Worm (Caenorhabditis elegans) whole organism, young adult: Measurements from ENCODE around the gene pmp-5.

ENCODE experiments used
- C17E4.6 ChIP-seq: fragments of 200-800 bp; sonication (Bioruptor generic); IDR thresholded peaks from 2 replicates; pipeline ENCODE4 v1.3.6; 2022; ENCODE audit warnings: missing genetic modification reagents, missing genetic modification characterization, missing compliant biosample characterization
- F22D6.2 ChIP-seq: sonication (generic microtip); optimal IDR thresholded peaks from 2 replicates; lab custom pipeline; 2016; ENCODE audit warnings: mild to moderate bottlenecking, missing genetic modification characterization, missing compliant biosample characterization
- F33H1.4 ChIP-seq: fragments of 200-800 bp; sonication (Bioruptor generic); IDR thresholded peaks from 2 replicates; pipeline ENCODE4 v1.3.6; 2022; ENCODE audit warnings: missing genetic modification reagents, missing genetic modification characterization, missing compliant biosample characterization
- F49E8.2 ChIP-seq: sonication (generic microtip); optimal IDR thresholded peaks from 3 replicates; lab custom pipeline; 2017; ENCODE audit warnings: missing genetic modification characterization, mild to moderate bottlenecking, missing compliant biosample characterization, antibody characterized with exemption, moderate library complexity; ENCODE audit not compliant: insufficient read depth
- F52B5.7 ChIP-seq: sonication (generic microtip); optimal IDR thresholded peaks from 2 replicates; lab custom pipeline; 2016; ENCODE audit warnings: mild to moderate bottlenecking, missing genetic modification characterization, missing compliant biosample characterization
- T26A5.8 ChIP-seq: sonication (generic microtip); optimal IDR thresholded peaks from 2 replicates; lab custom pipeline; 2016; ENCODE audit warnings: missing genetic modification characterization, missing compliant biosample characterization
- Y67H2A.10 ChIP-seq: fragments of 200-800 bp; sonication (Bioruptor generic); conservative IDR thresholded peaks from 2 replicates; pipeline ENCODE4 v1.3.6; 2022; ENCODE audit warnings: missing genetic modification reagents, missing genetic modification characterization, missing compliant biosample characterization
- Y95B8A.8 ChIP-seq: fragments of 200-800 bp; sonication (Bioruptor generic); IDR thresholded peaks from 2 replicates; pipeline ENCODE4 v1.3.6; 2022; ENCODE audit warnings: missing genetic modification reagents, missing genetic modification characterization, missing compliant biosample characterization
- ZK185.1 ChIP-seq: sonication (generic microtip); optimal IDR thresholded peaks from 2 replicates; lab custom pipeline; 2016; ENCODE audit warnings: mild to moderate bottlenecking, missing genetic modification characterization, missing compliant biosample characterization; ENCODE audit not compliant: poor library complexity, severe bottlenecking
- ama-1 ChIP-seq, 3 experiments: fragments of 150-350 bp in 1 of 3; sonication (generic microtip) in 2 of 3; optimal IDR thresholded peaks; 2 replicates each; lab custom pipeline; 2014 to 2018; ENCODE audit warnings: missing biosample characterization in 2 of 3, missing genetic modification characterization in 2 of 3, missing genetic modification reagents in 2 of 3
- attf-5 ChIP-seq: fragments of 200-800 bp; sonication (Bioruptor generic); optimal IDR thresholded peaks from 2 replicates; lab custom pipeline; 2018; ENCODE audit warnings: mild to moderate bottlenecking, missing genetic modification characterization, missing compliant biosample characterization
- attf-6 ChIP-seq: fragments of 200-800 bp; sonication (Bioruptor generic); IDR thresholded peaks from 2 replicates; pipeline ENCODE4 v1.3.6; 2022; ENCODE audit warnings: missing genetic modification reagents, missing genetic modification characterization, missing compliant biosample characterization
- bed-1 ChIP-seq: fragments of 200-800 bp; sonication (Bioruptor generic); IDR thresholded peaks from 2 replicates; pipeline ENCODE4 v1.3.6; 2022; ENCODE audit warnings: missing genetic modification reagents, missing genetic modification characterization, missing compliant biosample characterization
- ceh-100 ChIP-seq: fragments of 200-800 bp; sonication (Bioruptor generic); IDR thresholded peaks from 2 replicates; pipeline ENCODE4 v1.3.6; 2022; ENCODE audit warnings: missing genetic modification reagents, missing genetic modification characterization, missing compliant biosample characterization
- ceh-58 ChIP-seq: fragments of 200-800 bp; sonication (Bioruptor generic); IDR thresholded peaks from 2 replicates; pipeline ENCODE4 v1.3.6; 2022; ENCODE audit warnings: missing genetic modification characterization, missing compliant biosample characterization
- dox-1 ChIP-seq: fragments of 200-800 bp; sonication (Bioruptor generic); IDR thresholded peaks from 2 replicates; pipeline ENCODE4 v1.3.6; 2022; ENCODE audit warnings: missing genetic modification reagents, missing genetic modification characterization, missing compliant biosample characterization
- dpff-1 ChIP-seq: sonication (generic microtip); optimal IDR thresholded peaks from 2 replicates; lab custom pipeline; 2017; ENCODE audit warnings: mild to moderate bottlenecking, missing genetic modification characterization, missing compliant biosample characterization
- egl-18 ChIP-seq: fragments of 200-800 bp; sonication (Bioruptor generic); IDR thresholded peaks from 2 replicates; pipeline ENCODE4 v1.3.6; 2022; ENCODE audit warnings: missing genetic modification reagents, missing genetic modification characterization, missing compliant biosample characterization
- egl-44 ChIP-seq: fragments of 200-800 bp; sonication (Bioruptor generic); IDR thresholded peaks from 2 replicates; pipeline ENCODE4 v1.3.6; 2022; ENCODE audit warnings: missing genetic modification reagents, missing genetic modification characterization, missing compliant biosample characterization
- egrh-3 ChIP-seq: fragments of 200-800 bp; sonication (Bioruptor generic); IDR thresholded peaks from 2 replicates; pipeline ENCODE4 v1.3.6; 2022; ENCODE audit warnings: missing genetic modification reagents, missing genetic modification characterization, missing compliant biosample characterization
- ekl-4 ChIP-seq: fragments of 200-800 bp; sonication (Bioruptor generic); IDR thresholded peaks from 2 replicates; pipeline ENCODE4 v1.3.6; 2022; ENCODE audit warnings: missing genetic modification reagents, missing genetic modification characterization, missing compliant biosample characterization
- fkh-3 ChIP-seq: sonication (generic microtip); optimal IDR thresholded peaks from 2 replicates; lab custom pipeline; 2016; ENCODE audit warnings: mild to moderate bottlenecking, missing genetic modification characterization, missing compliant biosample characterization
- hlh-12 ChIP-seq: sonication (generic microtip); optimal IDR thresholded peaks from 2 replicates; lab custom pipeline; 2016; ENCODE audit warnings: missing genetic modification characterization, missing compliant biosample characterization
- hlh-26 ChIP-seq: fragments of 200-800 bp; sonication (Bioruptor generic); conservative IDR thresholded peaks from 2 replicates; pipeline ENCODE4 v1.3.6; 2022; ENCODE audit warnings: missing genetic modification reagents, missing genetic modification characterization, missing compliant biosample characterization
- hrde-1 ChIP-seq: sonication (generic microtip); optimal IDR thresholded peaks from 2 replicates; lab custom pipeline; 2016; ENCODE audit warnings: missing genetic modification characterization, mild to moderate bottlenecking, missing compliant biosample characterization, moderate library complexity, missing genotype, missing genetic modification reagents, borderline replicate concordance
- let-526 ChIP-seq: fragments of 200-800 bp; sonication (Bioruptor generic); IDR thresholded peaks from 2 replicates; pipeline ENCODE4 v1.3.6; 2022; ENCODE audit warnings: missing genetic modification reagents, missing genetic modification characterization, missing compliant biosample characterization
- lin-40 ChIP-seq: sonication (generic microtip); optimal IDR thresholded peaks from 2 replicates; lab custom pipeline; 2016; ENCODE audit warnings: missing genetic modification characterization, mild to moderate bottlenecking, missing compliant biosample characterization, missing genotype, missing genetic modification reagents
- lin-54 ChIP-seq: fragments of 200-800 bp; sonication (Bioruptor generic); optimal IDR thresholded peaks from 2 replicates; lab custom pipeline; 2018; ENCODE audit warnings: mild to moderate bottlenecking, missing genetic modification characterization, missing compliant biosample characterization
- lsl-1 ChIP-seq: fragments of 200-800 bp; sonication (Bioruptor generic); optimal IDR thresholded peaks from 2 replicates; lab custom pipeline; 2018; ENCODE audit warnings: mild to moderate bottlenecking, missing genetic modification characterization, moderate library complexity, missing compliant biosample characterization
- madf-10 ChIP-seq: sonication (generic microtip); optimal IDR thresholded peaks from 2 replicates; lab custom pipeline; 2016; ENCODE audit warnings: mild to moderate bottlenecking, missing genetic modification characterization, missing compliant biosample characterization
- mcd-1 ChIP-seq: fragments of 200-800 bp; sonication (Bioruptor generic); IDR thresholded peaks from 2 replicates; pipeline ENCODE4 v1.3.6; 2022; ENCODE audit warnings: missing genetic modification reagents, missing genetic modification characterization, missing compliant biosample characterization
- mxl-1 ChIP-seq: sonication (generic microtip); optimal IDR thresholded peaks from 2 replicates; lab custom pipeline; 2016; ENCODE audit warnings: missing genetic modification characterization, missing compliant biosample characterization
- nfya-2 ChIP-seq: fragments of 200-800 bp; sonication (Bioruptor generic); IDR thresholded peaks from 2 replicates; pipeline ENCODE4 v1.3.6; 2022; ENCODE audit warnings: missing genetic modification reagents, missing genetic modification characterization, missing compliant biosample characterization
- nhr-179 ChIP-seq: sonication (generic microtip); optimal IDR thresholded peaks from 2 replicates; lab custom pipeline; 2016; ENCODE audit warnings: mild to moderate bottlenecking, missing genetic modification characterization, missing compliant biosample characterization
- repo-1 ChIP-seq: sonication (generic microtip); optimal IDR thresholded peaks from 2 replicates; lab custom pipeline; 2017; ENCODE audit warnings: mild to moderate bottlenecking, missing genetic modification characterization, missing compliant biosample characterization
- rpc-1 ChIP-seq, 2 experiments: fragments of 150-350 bp in 1 of 2; sonication (generic microtip) in 1 of 2; optimal IDR thresholded peaks; 2 replicates each; lab custom pipeline; 2014 to 2018; ENCODE audit warnings: missing biosample characterization in 1 of 2, missing genetic modification characterization in 1 of 2, missing genetic modification reagents in 1 of 2, missing genotype in 1 of 2
- sea-2 ChIP-seq: fragments of 200-800 bp; sonication (Bioruptor generic); IDR thresholded peaks from 2 replicates; pipeline ENCODE4 v1.3.6; 2022; ENCODE audit warnings: missing genetic modification characterization, missing compliant biosample characterization
- snpc-3.4 ChIP-seq: sonication (generic microtip); optimal IDR thresholded peaks from 2 replicates; lab custom pipeline; 2017; ENCODE audit warnings: missing genetic modification characterization, mild to moderate bottlenecking, missing compliant biosample characterization, antibody characterized with exemption, moderate library complexity, missing genotype, missing genetic modification reagents
- somi-1 ChIP-seq: fragments of 200-800 bp; sonication (Bioruptor generic); optimal IDR thresholded peaks from 2 replicates; lab custom pipeline; 2018; ENCODE audit warnings: mild to moderate bottlenecking, missing genetic modification characterization, missing compliant biosample characterization
- tbp1 ChIP-seq: fragments of 200-800 bp; sonication (Bioruptor generic); optimal IDR thresholded peaks from 2 replicates; lab custom pipeline; 2018; ENCODE audit warnings: mild to moderate bottlenecking, missing genetic modification characterization, missing compliant biosample characterization
- tlf-1 ChIP-seq: fragments of 200-800 bp; sonication (Bioruptor generic); optimal IDR thresholded peaks from 2 replicates; lab custom pipeline; 2018; ENCODE audit warnings: mild to moderate bottlenecking, missing genetic modification characterization, missing compliant biosample characterization
- unc-62 ChIP-seq: fragments of 150-350 bp; optimal IDR thresholded peaks from 2 replicates; lab custom pipeline; 2014; ENCODE audit warnings: missing biosample characterization, missing genetic modification reagents, missing genetic modification characterization
- xnd-1 ChIP-seq: sonication (generic microtip); optimal IDR thresholded peaks from 2 replicates; lab custom pipeline; 2016; ENCODE audit warnings: missing genotype, missing genetic modification reagents, missing genetic modification characterization, missing compliant biosample characterization
- ztf-18 ChIP-seq: sonication (generic microtip); optimal IDR thresholded peaks from 2 replicates; lab custom pipeline; 2016; ENCODE audit warnings: missing genotype, mild to moderate bottlenecking, missing genetic modification characterization, missing compliant biosample characterization
- ztf-22 ChIP-seq: fragments of 200-800 bp; sonication (Bioruptor generic); optimal IDR thresholded peaks from 2 replicates; lab custom pipeline; 2018; ENCODE audit warnings: mild to moderate bottlenecking, missing genetic modification characterization, moderate library complexity, missing compliant biosample characterization
- ztf-25 ChIP-seq: fragments of 200-800 bp; sonication (Bioruptor generic); IDR thresholded peaks from 2 replicates; pipeline ENCODE4 v1.3.6; 2022; ENCODE audit warnings: missing genetic modification reagents, missing genetic modification characterization, missing compliant biosample characterization
- ztf-26 ChIP-seq: sonication (generic microtip); optimal IDR thresholded peaks from 2 replicates; lab custom pipeline; 2017; ENCODE audit warnings: missing genetic modification characterization, missing compliant biosample characterization
- ztf-3 ChIP-seq: fragments of 200-800 bp; sonication (Bioruptor generic); optimal IDR thresholded peaks from 2 replicates; lab custom pipeline; 2018; ENCODE audit warnings: mild to moderate bottlenecking, missing genetic modification characterization, missing compliant biosample characterization

Gene pmp-5

ce11 chrV:6659533-6659932 is 6.1 kb downstream of the pmp-5 start:
- no peak for TF ChIP-seq Y95B8A.8 (GFP tag; lab: Robert Waterston, UW)
- no peak for TF ChIP-seq lsl-1
- no peak for TF ChIP-seq xnd-1 (tag; lab: Kevin White, UChicago)
- TF ChIP-seq attf-6 (GFP tag; lab: Robert Waterston, UW), result no peak
- no peak for TF ChIP-seq lin-54 (GFP tag; lab: Kevin White, UChicago)
- TF ChIP-seq F22D6.2 (tag; lab: Kevin White, UChicago), result no peak
- TF ChIP-seq ztf-26 (tag; lab: Kevin White, UChicago), result no peak
- no peak for TF ChIP-seq lin-40
- no peak for TF ChIP-seq unc-62 (GFP tag; lab: Kevin White, UChicago)
- no peak for TF ChIP-seq mcd-1
- no peak for TF ChIP-seq dox-1
- TF ChIP-seq ama-1 (optimal IDR thresholded peaks at IDR 0.05; lab: Kevin White, UChicago), result no peak
- TF ChIP-seq ama-1 (GFP tag; optimal IDR thresholded peaks at IDR 0.05; lab: Kevin White, UChicago), result no peak
- TF ChIP-seq F52B5.7 (tag; lab: Kevin White, UChicago), result no peak
- no peak for TF ChIP-seq ceh-100 (GFP tag; lab: Robert Waterston, UW)
- no peak for TF ChIP-seq somi-1
- no peak for TF ChIP-seq let-526 (GFP tag; lab: Robert Waterston, UW)
- TF ChIP-seq fkh-3 (tag; lab: Kevin White, UChicago), result no peak
- no peak for TF ChIP-seq ztf-3 (GFP tag; lab: Kevin White, UChicago)
- no peak for TF ChIP-seq ztf-22 (GFP tag; lab: Kevin White, UChicago)
- no peak for TF ChIP-seq madf-10 (tag; lab: Kevin White, UChicago)

DNA sequence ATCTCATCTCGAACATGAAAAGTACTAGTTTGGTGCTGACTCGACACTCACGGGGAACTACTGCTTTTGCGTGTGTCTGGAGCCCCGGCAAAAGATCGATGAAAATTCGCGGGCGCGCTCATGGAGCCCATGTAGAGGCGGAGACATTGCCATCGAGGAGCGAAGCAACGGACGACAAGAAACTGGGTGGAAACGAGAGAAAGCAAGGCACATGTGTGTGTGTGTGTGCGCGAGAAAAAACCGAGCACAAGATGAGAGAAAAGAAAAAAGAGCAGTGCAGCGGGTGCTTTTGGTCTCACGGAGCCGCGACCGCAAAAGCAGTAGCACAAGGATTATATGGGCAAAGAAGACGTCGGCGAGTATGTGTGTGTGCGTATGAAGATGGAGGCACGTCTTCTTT is 6.8 kb downstream of the pmp-5 start:
- TF ChIP-seq mxl-1 (tag; lab: Kevin White, UChicago) (no peak), nhr-179 (tag; lab: Kevin White, UChicago) (no peak), attf-5 (GFP tag; lab: Kevin White, UChicago) (peak; percentile 28), dpff-1 (tag; lab: Kevin White, UChicago) (no peak), F33H1.4 (GFP tag; lab: Robert Waterston, UW) (no peak), fkh-3 (tag; lab: Kevin White, UChicago) (no peak), lin-40 (peak; percentile 6), ztf-18 (no peak), tlf-1 (GFP tag; lab: Kevin White, UChicago) (no peak), rpc-1 (optimal IDR thresholded peaks at IDR 0.05; lab: Kevin White, UChicago) (no peak), rpc-1 (tag; optimal IDR thresholded peaks at IDR 0.05; lab: Kevin White, UChicago) (no peak), F49E8.2 (no peak), dox-1 (peak; percentile 31; the same call in 1 of the 2 replicates), ZK185.1 (tag; lab: Kevin White, UChicago) (no peak), ceh-58 (GFP tag; lab: Robert Waterston, UW) (no peak), tbp1 (GFP tag; lab: Kevin White, UChicago) (no peak), nfya-2 (GFP tag; lab: Robert Waterston, UW) (no peak), sea-2 (GFP tag; lab: Robert Waterston, UW) (no peak), ekl-4 (no peak), bed-1 (GFP tag; lab: Robert Waterston, UW) (no peak), Y67H2A.10 (GFP tag; lab: Robert Waterston, UW) (no peak), xnd-1 (tag; lab: Kevin White, UChicago) (no peak), F22D6.2 (tag; lab: Kevin White, UChicago) (no peak), hlh-26 (GFP tag; lab: Robert Waterston, UW) (no peak), repo-1 (tag; lab: Kevin White, UChicago) (no peak), hlh-12 (tag; lab: Kevin White, UChicago) (no peak), hrde-1 (tag; lab: Kevin White, UChicago) (no peak), ztf-25 (GFP tag; lab: Robert Waterston, UW) (no peak), egrh-3 (GFP tag; lab: Robert Waterston, UW) (0 out of 2 replicates have a peak, but pooled peaks have one; percentile 12), C17E4.6 (GFP tag; lab: Robert Waterston, UW) (no peak), egl-44 (GFP tag; lab: Robert Waterston, UW) (0 out of 2 replicates have a peak, but pooled peaks have one; percentile 21), egl-18 (GFP tag; lab: Robert Waterston, UW) (no peak), T26A5.8 (no peak), somi-1 (peak; percentile 11), snpc-3.4 (tag; lab: Kevin White, UChicago) (no peak)
